Worm (Caenorhabditis elegans): ENCODE results near the gene Y9C2UA.1.

- TF ChIP-seq snpc-4 (tag; optimal IDR thresholded peaks at IDR 0.05) (no peak), tbx-2 (tag; optimal IDR thresholded peaks at IDR 0.05) (no peak), nhr-237 (tag; optimal IDR thresholded peaks at IDR 0.05) (no peak), ceh-88 (GFP tag; IDR thresholded peaks at IDR 0.05) (no peak), skn-1 (tag; optimal IDR thresholded peaks at IDR 0.05) (no peak), fkh-10 (GFP tag; optimal IDR thresholded peaks at IDR 0.05) (no peak)
These were observed 12.8 kb downstream of the Y9C2UA.1 start, which contains the start of gene col-78 for ce11 chrII:9152231-9152630.
